Fruit fly (Drosophila melanogaster) whole organism, prepupa: ENCODE data around the gene PolD1.

ENCODE experiments used
- Blimp-1 ChIP-seq: fragments of 200-800 bp; sonication (Bioruptor generic); optimal IDR thresholded peaks from 3 replicates; lab custom pipeline; 2017; ENCODE audit warnings: missing biosample characterization, missing genetic modification characterization, mild to moderate bottlenecking, moderate library complexity, missing genetic modification reagents
- CG10669 ChIP-seq: fragments of 200-800 bp; sonication (Bioruptor generic); optimal IDR thresholded peaks from 3 replicates; lab custom pipeline; 2018; ENCODE audit warnings: missing biosample characterization, mild to moderate bottlenecking, missing genetic modification characterization, moderate library complexity
- CG11902 ChIP-seq: fragments of 200-800 bp; sonication (Bioruptor generic); optimal IDR thresholded peaks from 3 replicates; lab custom pipeline; 2016; ENCODE audit warnings: missing biosample characterization, missing genetic modification characterization
- CG15336 ChIP-seq: fragments of 200-800 bp; sonication (Bioruptor generic); IDR thresholded peaks from 2 replicates; pipeline ENCODE4 v1.3.6; 2022; ENCODE audit warnings: missing biosample characterization, missing genetic modification characterization
- CG1621 ChIP-seq: fragments of 200-800 bp; sonication (Bioruptor generic); optimal IDR thresholded peaks from 3 replicates; lab custom pipeline; 2018; ENCODE audit warnings: missing biosample characterization, mild to moderate bottlenecking, missing genetic modification characterization
- CG16779 ChIP-seq: fragments of 200-800 bp; sonication (Bioruptor generic); optimal IDR thresholded peaks from 3 replicates; lab custom pipeline; 2017; ENCODE audit warnings: missing biosample characterization, mild to moderate bottlenecking, missing genetic modification characterization
- CG3032 ChIP-seq: fragments of 200-800 bp; optimal IDR thresholded peaks from 2 replicates; lab custom pipeline; 2019; ENCODE audit warnings: missing biosample characterization, mild to moderate bottlenecking, missing genetic modification characterization, moderate library complexity
- CG31627 ChIP-seq: fragments of 200-800 bp; sonication (Bioruptor generic); optimal IDR thresholded peaks from 3 replicates; lab custom pipeline; 2016; ENCODE audit warnings: missing biosample characterization, missing genetic modification characterization
- CG34406 ChIP-seq: fragments of 200-800 bp; sonication (Bioruptor generic); optimal IDR thresholded peaks from 3 replicates; lab custom pipeline; 2016; ENCODE audit warnings: missing biosample characterization, missing genetic modification characterization
- CG3919 ChIP-seq: fragments of 200-800 bp; sonication (Bioruptor generic); optimal IDR thresholded peaks from 3 replicates; lab custom pipeline; 2016; ENCODE audit warnings: missing biosample characterization, missing genetic modification characterization
- CG4318 ChIP-seq: fragments of 200-800 bp; sonication (Bioruptor generic); optimal IDR thresholded peaks from 3 replicates; lab custom pipeline; 2017; ENCODE audit warnings: missing biosample characterization, mild to moderate bottlenecking, missing genetic modification characterization
- CG6163 ChIP-seq: fragments of 200-800 bp; sonication (Bioruptor generic); IDR thresholded peaks from 3 replicates; pipeline ENCODE4 v1.3.6; 2022; ENCODE audit warnings: missing biosample characterization, missing genetic modification characterization
- CG6808 ChIP-seq: fragments of 200-800 bp; sonication (Bioruptor generic); optimal IDR thresholded peaks from 3 replicates; lab custom pipeline; 2017; ENCODE audit warnings: missing biosample characterization, missing genetic modification characterization, mild to moderate bottlenecking, moderate library complexity, missing genetic modification reagents
- CG6854 ChIP-seq: fragments of 200-800 bp; sonication (Bioruptor generic); optimal IDR thresholded peaks from 2 replicates; lab custom pipeline; 2017; ENCODE audit warnings: missing biosample characterization, mild to moderate bottlenecking, missing genetic modification characterization
- CG7368 ChIP-seq: fragments of 200-800 bp; sonication (Bioruptor generic); optimal IDR thresholded peaks from 3 replicates; lab custom pipeline; 2016; ENCODE audit warnings: missing biosample characterization, missing genetic modification characterization
- CG8119 ChIP-seq: fragments of 200-800 bp; sonication (Bioruptor generic); IDR thresholded peaks from 3 replicates; pipeline ENCODE4 v1.3.6; 2022; ENCODE audit warnings: missing biosample characterization, missing genetic modification characterization
- CG8319 ChIP-seq: fragments of 200-800 bp; sonication (Bioruptor generic); optimal IDR thresholded peaks from 3 replicates; lab custom pipeline; 2016; ENCODE audit warnings: missing biosample characterization, missing genetic modification characterization
- CG8632 ChIP-seq: fragments of 200-800 bp; sonication (Bioruptor generic); optimal IDR thresholded peaks from 3 replicates; lab custom pipeline; 2016; ENCODE audit warnings: missing biosample characterization, missing genetic modification characterization
- Eip75B ChIP-seq: fragments of 200-800 bp; sonication (Bioruptor generic); optimal IDR thresholded peaks from 3 replicates; lab custom pipeline; 2016; ENCODE audit warnings: missing biosample characterization, missing genetic modification characterization
- Ets21C ChIP-seq: fragments of 200-800 bp; sonication (Bioruptor generic); optimal IDR thresholded peaks from 3 replicates; lab custom pipeline; 2016; ENCODE audit warnings: missing biosample characterization, missing genetic modification characterization
- Gug ChIP-seq: fragments of 200-800 bp; sonication (Bioruptor generic); IDR thresholded peaks from 2 replicates; pipeline ENCODE4 v1.3.6; 2022; ENCODE audit warnings: missing biosample characterization, missing genetic modification characterization
- Hr38 ChIP-seq: sonication (Bioruptor generic); optimal IDR thresholded peaks from 2 replicates; lab custom pipeline; 2016; ENCODE audit warnings: missing biosample characterization, missing genetic modification characterization
- Hr39 ChIP-seq: fragments of 200-800 bp; sonication (Bioruptor generic); optimal IDR thresholded peaks from 2 replicates; lab custom pipeline; 2016; ENCODE audit warnings: missing biosample characterization, missing genetic modification characterization
- Hr4 ChIP-seq: fragments of 200-800 bp; sonication (Bioruptor generic); optimal IDR thresholded peaks from 3 replicates; lab custom pipeline; 2016; ENCODE audit warnings: missing biosample characterization, missing genetic modification characterization
- Lpt ChIP-seq: fragments of 200-800 bp; sonication (Bioruptor generic); optimal IDR thresholded peaks from 3 replicates; lab custom pipeline; 2016; ENCODE audit warnings: missing biosample characterization, missing genetic modification characterization
- Sox15 ChIP-seq: fragments of 200-800 bp; sonication (Bioruptor generic); optimal IDR thresholded peaks from 3 replicates; lab custom pipeline; 2016; ENCODE audit warnings: missing biosample characterization, missing genetic modification characterization
- achi ChIP-seq: fragments of 200-800 bp; sonication (Bioruptor generic); optimal IDR thresholded peaks from 3 replicates; lab custom pipeline; 2016; ENCODE audit warnings: missing biosample characterization, missing genetic modification characterization
- dsx ChIP-seq: fragments of 200-800 bp; optimal IDR thresholded peaks from 3 replicates; lab custom pipeline; 2019; ENCODE audit warnings: missing biosample characterization, mild to moderate bottlenecking, missing genetic modification characterization, moderate library complexity; ENCODE audit not compliant: poor library complexity, severe bottlenecking
- eg ChIP-seq: fragments of 200-800 bp; sonication (Bioruptor generic); IDR thresholded peaks from 3 replicates; pipeline ENCODE4 v1.3.6; 2022; ENCODE audit warnings: missing biosample characterization, missing genetic modification characterization
- fd85E ChIP-seq: fragments of 200-800 bp; sonication (Bioruptor generic); optimal IDR thresholded peaks from 3 replicates; lab custom pipeline; 2016; ENCODE audit warnings: missing biosample characterization, missing genetic modification characterization
- fkh ChIP-seq: fragments of 200-800 bp; sonication (Bioruptor generic); optimal IDR thresholded peaks from 3 replicates; lab custom pipeline; 2017; ENCODE audit warnings: missing biosample characterization, mild to moderate bottlenecking, missing genetic modification characterization, moderate library complexity
- lz ChIP-seq: fragments of 200-800 bp; sonication (Bioruptor generic); optimal IDR thresholded peaks from 3 replicates; lab custom pipeline; 2016; ENCODE audit warnings: missing biosample characterization, missing genetic modification characterization
- pdm3 ChIP-seq: fragments of 200-800 bp; sonication (Bioruptor generic); optimal IDR thresholded peaks from 3 replicates; lab custom pipeline; 2016; ENCODE audit warnings: missing biosample characterization, missing genetic modification characterization
- spab ChIP-seq: fragments of 200-800 bp; sonication (Bioruptor generic); optimal IDR thresholded peaks from 2 replicates; lab custom pipeline; 2017; ENCODE audit warnings: missing biosample characterization, mild to moderate bottlenecking, missing genetic modification characterization, missing genetic modification reagents
- ss ChIP-seq, 2 experiments: fragments of 200-800 bp; sonication (Bioruptor generic); optimal IDR thresholded peaks; 2 replicates in 1 of 2; 3 replicates in 1 of 2; lab custom pipeline; 2017 to 2018; ENCODE audit warnings: mild to moderate bottlenecking in 2 of 2, missing biosample characterization in 2 of 2, missing genetic modification characterization in 2 of 2, moderate library complexity in 1 of 2
- svp ChIP-seq: fragments of 200-800 bp; sonication (Bioruptor generic); peaks from one replicate; lab custom pipeline; 2016; ENCODE audit warnings: missing biosample characterization, missing genetic modification characterization
- topi ChIP-seq: fragments of 200-800 bp; sonication (Bioruptor generic); optimal IDR thresholded peaks from 3 replicates; lab custom pipeline; 2016; ENCODE audit warnings: missing biosample characterization, missing genetic modification characterization
- vri ChIP-seq: fragments of 200-800 bp; sonication (Bioruptor generic); optimal IDR thresholded peaks from 3 replicates; lab custom pipeline; 2016; ENCODE audit warnings: missing biosample characterization, mild to moderate bottlenecking, missing genetic modification characterization

PolD1 gene

dm6 chr3L:15982783-15983432 lies 4.7 kb downstream of the PolD1 start, which contains the start of the genes brm and Arl1 (continued):
- TF ChIP-seq CG11902 (peak; percentile 97), Blimp-1 (GFP tag; lab: Kevin White, UChicago) (peak; percentile 92), CG8319 (GFP tag; lab: Kevin White, UChicago) (peak; percentile 95), eg (peak; percentile 99), ss (GFP tag; optimal IDR thresholded peaks at IDR 0.05; lab: Kevin White, UChicago) (peak in 1 of 2 experiments; percentile 99), Lpt (GFP tag; lab: Kevin White, UChicago) (peak; percentile 97), achi (GFP tag; lab: Kevin White, UChicago) (peak; percentile 97), Eip75B (GFP tag; lab: Kevin White, UChicago) (peak; percentile 94), CG31627 (peak; percentile 95), CG10669 (GFP tag; lab: Kevin White, UChicago) (peak; percentile 96), CG16779 (tag; lab: Kevin White, UChicago) (no peak), CG6163 (GFP tag; lab: Robert Waterston, UW) (peak; percentile 99), CG8632 (peak; percentile 98), vri (GFP tag; lab: Kevin White, UChicago) (peak; percentile 94), CG3919 (peak; percentile 98), Sox15 (peak; percentile 98)

dm6 chr3L:15982148-15982547 lies 5.5 kb downstream of the PolD1 start:
- TF ChIP-seq CG8119 (GFP tag; lab: Robert Waterston, UW) (no peak), CG4318 (no peak), CG1621 (tag; lab: Kevin White, UChicago) (no peak), CG10669 (GFP tag; lab: Kevin White, UChicago) (no peak), dsx (GFP tag; lab: Kevin White, UChicago) (no peak), CG6808 (GFP tag; lab: Kevin White, UChicago) (no peak), spab (GFP tag; lab: Kevin White, UChicago) (no peak), Ets21C (GFP tag; lab: Kevin White, UChicago) (no peak), eg (no peak), CG34406 (GFP tag; lab: Kevin White, UChicago) (no peak), CG7368 (GFP tag; lab: Kevin White, UChicago) (no peak), CG15336 (GFP tag; lab: Robert Waterston, UW) (no peak), Hr39 (GFP tag; lab: Kevin White, UChicago) (no peak), Hr4 (GFP tag; lab: Kevin White, UChicago) (no peak), Hr38 (GFP tag; lab: Kevin White, UChicago) (no peak), Gug (no peak), Eip75B (GFP tag; lab: Kevin White, UChicago) (no peak), CG6854 (GFP tag; lab: Kevin White, UChicago) (no peak), svp (no peak), fd85E (GFP tag; lab: Kevin White, UChicago) (no peak)

- peak; percentile 9 for TF ChIP-seq vri (GFP tag; lab: Kevin White, UChicago)
- TF ChIP-seq CG3032 (tag; lab: Kevin White, UChicago): no peak
These were observed 6.2 kb downstream of the PolD1 start for dm6 chr3L:15981403-15981802.

- TF ChIP-seq lz (GFP tag; lab: Kevin White, UChicago) (no peak), fkh (peak; percentile 51), CG4318 (no peak), pdm3 (GFP tag; lab: Kevin White, UChicago) (no peak), fd85E (GFP tag; lab: Kevin White, UChicago) (no peak), topi (GFP tag; lab: Kevin White, UChicago) (no peak), spab (GFP tag; lab: Kevin White, UChicago) (no peak)
These were observed 7.7 kb downstream of the PolD1 start, which contains the start of gene CG17027 for dm6 chr3L:15979912-15980311. Gene CG17027, plus strand, starts transcription at chr3L:15980100.
